Fruit fly (Drosophila melanogaster): ENCODE measurements around the gene RpS27A.

- no peak for TF ChIP-seq fru (GFP tag; optimal IDR thresholded peaks at IDR 0.05)
- TF ChIP-seq Myc (optimal IDR thresholded peaks at IDR 0.05) = no peak
These were observed 17.4 kb downstream of the RpS27A start for dm6 chr2L:10425599-10425998.

All from whole organism, wandering third instar larva.